Fruit fly (Drosophila melanogaster) whole organism, prepupa: ENCODE data around the gene rux.
A peak's percentile ranks its signal among the peaks of the same experiment; 100 is the strongest.

Experiments
- Blimp-1 ChIP-seq: fragments of 200-800 bp; sonication (Bioruptor generic); optimal IDR thresholded peaks from 3 replicates; lab custom pipeline; 2017; ENCODE audit warnings: missing biosample characterization, missing genetic modification characterization, mild to moderate bottlenecking, moderate library complexity, missing genetic modification reagents
- CG10669 ChIP-seq: fragments of 200-800 bp; sonication (Bioruptor generic); optimal IDR thresholded peaks from 3 replicates; lab custom pipeline; 2018; ENCODE audit warnings: missing biosample characterization, mild to moderate bottlenecking, missing genetic modification characterization, moderate library complexity
- CG11902 ChIP-seq: fragments of 200-800 bp; sonication (Bioruptor generic); optimal IDR thresholded peaks from 3 replicates; lab custom pipeline; 2016; ENCODE audit warnings: missing biosample characterization, missing genetic modification characterization
- CG15336 ChIP-seq: fragments of 200-800 bp; sonication (Bioruptor generic); IDR thresholded peaks from 2 replicates; pipeline ENCODE4 v1.3.6; 2022; ENCODE audit warnings: missing biosample characterization, missing genetic modification characterization
- CG1621 ChIP-seq: fragments of 200-800 bp; sonication (Bioruptor generic); optimal IDR thresholded peaks from 3 replicates; lab custom pipeline; 2018; ENCODE audit warnings: missing biosample characterization, mild to moderate bottlenecking, missing genetic modification characterization
- CG16779 ChIP-seq: fragments of 200-800 bp; sonication (Bioruptor generic); optimal IDR thresholded peaks from 3 replicates; lab custom pipeline; 2017; ENCODE audit warnings: missing biosample characterization, mild to moderate bottlenecking, missing genetic modification characterization
- CG31627 ChIP-seq: fragments of 200-800 bp; sonication (Bioruptor generic); optimal IDR thresholded peaks from 3 replicates; lab custom pipeline; 2016; ENCODE audit warnings: missing biosample characterization, missing genetic modification characterization
- CG32006 ChIP-seq: fragments of 200-800 bp; sonication (Bioruptor generic); optimal IDR thresholded peaks from 3 replicates; lab custom pipeline; 2017; ENCODE audit warnings: missing biosample characterization, mild to moderate bottlenecking, missing genetic modification characterization
- CG34406 ChIP-seq: fragments of 200-800 bp; sonication (Bioruptor generic); optimal IDR thresholded peaks from 3 replicates; lab custom pipeline; 2016; ENCODE audit warnings: missing biosample characterization, missing genetic modification characterization
- CG3919 ChIP-seq: fragments of 200-800 bp; sonication (Bioruptor generic); optimal IDR thresholded peaks from 3 replicates; lab custom pipeline; 2016; ENCODE audit warnings: missing biosample characterization, missing genetic modification characterization
- CG6163 ChIP-seq: fragments of 200-800 bp; sonication (Bioruptor generic); IDR thresholded peaks from 3 replicates; pipeline ENCODE4 v1.3.6; 2022; ENCODE audit warnings: missing biosample characterization, missing genetic modification characterization
- CG6276 ChIP-seq: fragments of 200-800 bp; sonication (Bioruptor generic); optimal IDR thresholded peaks from 2 replicates; lab custom pipeline; 2017; ENCODE audit warnings: missing biosample characterization, mild to moderate bottlenecking, missing genetic modification characterization
- CG6808 ChIP-seq: fragments of 200-800 bp; sonication (Bioruptor generic); optimal IDR thresholded peaks from 3 replicates; lab custom pipeline; 2017; ENCODE audit warnings: missing biosample characterization, missing genetic modification characterization, mild to moderate bottlenecking, moderate library complexity, missing genetic modification reagents
- CG6854 ChIP-seq: fragments of 200-800 bp; sonication (Bioruptor generic); optimal IDR thresholded peaks from 2 replicates; lab custom pipeline; 2017; ENCODE audit warnings: missing biosample characterization, mild to moderate bottlenecking, missing genetic modification characterization
- CG7368 ChIP-seq: fragments of 200-800 bp; sonication (Bioruptor generic); optimal IDR thresholded peaks from 3 replicates; lab custom pipeline; 2016; ENCODE audit warnings: missing biosample characterization, missing genetic modification characterization
- CG8119 ChIP-seq: fragments of 200-800 bp; sonication (Bioruptor generic); IDR thresholded peaks from 3 replicates; pipeline ENCODE4 v1.3.6; 2022; ENCODE audit warnings: missing biosample characterization, missing genetic modification characterization
- CG8632 ChIP-seq: fragments of 200-800 bp; sonication (Bioruptor generic); optimal IDR thresholded peaks from 3 replicates; lab custom pipeline; 2016; ENCODE audit warnings: missing biosample characterization, missing genetic modification characterization
- Eip75B ChIP-seq: fragments of 200-800 bp; sonication (Bioruptor generic); optimal IDR thresholded peaks from 3 replicates; lab custom pipeline; 2016; ENCODE audit warnings: missing biosample characterization, missing genetic modification characterization
- Eip78C ChIP-seq: fragments of 200-800 bp; sonication (Bioruptor generic); peaks from one replicate; lab custom pipeline; 2016; ENCODE audit warnings: missing biosample characterization, missing genetic modification characterization
- Eip93F ChIP-seq: fragments of 200-800 bp; sonication (Bioruptor generic); optimal IDR thresholded peaks from 2 replicates; lab custom pipeline; 2016; ENCODE audit warnings: missing biosample characterization, mild to moderate bottlenecking, missing genetic modification characterization
- Ets21C ChIP-seq: fragments of 200-800 bp; sonication (Bioruptor generic); optimal IDR thresholded peaks from 3 replicates; lab custom pipeline; 2016; ENCODE audit warnings: missing biosample characterization, missing genetic modification characterization
- Ets96B ChIP-seq: fragments of 200-800 bp; optimal IDR thresholded peaks from 2 replicates; lab custom pipeline; 2019; ENCODE audit warnings: missing biosample characterization, mild to moderate bottlenecking, missing genetic modification characterization, moderate library complexity
- Gug ChIP-seq: fragments of 200-800 bp; sonication (Bioruptor generic); IDR thresholded peaks from 2 replicates; pipeline ENCODE4 v1.3.6; 2022; ENCODE audit warnings: missing biosample characterization, missing genetic modification characterization
- Met ChIP-seq: fragments of 200-800 bp; sonication (Bioruptor generic); optimal IDR thresholded peaks from 3 replicates; lab custom pipeline; 2016; ENCODE audit warnings: missing biosample characterization, missing genetic modification characterization
- OdsH ChIP-seq: fragments of 200-800 bp; sonication (Bioruptor generic); optimal IDR thresholded peaks from 3 replicates; lab custom pipeline; 2016; ENCODE audit warnings: missing biosample characterization, missing genetic modification characterization
- Smox ChIP-seq: fragments of 200-800 bp; sonication (Bioruptor generic); optimal IDR thresholded peaks from 3 replicates; lab custom pipeline; 2016; ENCODE audit warnings: missing biosample characterization, missing genetic modification characterization
- Sox14 ChIP-seq: fragments of 200-800 bp; sonication (Bioruptor generic); optimal IDR thresholded peaks from 3 replicates; lab custom pipeline; 2016; ENCODE audit warnings: missing biosample characterization, missing genetic modification characterization
- Sox15 ChIP-seq: fragments of 200-800 bp; sonication (Bioruptor generic); optimal IDR thresholded peaks from 3 replicates; lab custom pipeline; 2016; ENCODE audit warnings: missing biosample characterization, missing genetic modification characterization
- achi ChIP-seq: fragments of 200-800 bp; sonication (Bioruptor generic); optimal IDR thresholded peaks from 3 replicates; lab custom pipeline; 2016; ENCODE audit warnings: missing biosample characterization, missing genetic modification characterization
- acj6 ChIP-seq: fragments of 200-800 bp; sonication (Bioruptor generic); optimal IDR thresholded peaks from 3 replicates; lab custom pipeline; 2016; ENCODE audit warnings: missing biosample characterization, missing genetic modification characterization
- cyc ChIP-seq: fragments of 200-800 bp; sonication (Bioruptor generic); optimal IDR thresholded peaks from 3 replicates; lab custom pipeline; 2016; ENCODE audit warnings: missing biosample characterization, missing genetic modification characterization
- dac ChIP-seq: fragments of 200-800 bp; sonication (Bioruptor generic); optimal IDR thresholded peaks from 2 replicates; lab custom pipeline; 2017; ENCODE audit warnings: missing biosample characterization, mild to moderate bottlenecking, missing genetic modification characterization
- dsx ChIP-seq: fragments of 200-800 bp; optimal IDR thresholded peaks from 3 replicates; lab custom pipeline; 2019; ENCODE audit warnings: missing biosample characterization, mild to moderate bottlenecking, missing genetic modification characterization, moderate library complexity; ENCODE audit not compliant: poor library complexity, severe bottlenecking
- eg ChIP-seq: fragments of 200-800 bp; sonication (Bioruptor generic); IDR thresholded peaks from 3 replicates; pipeline ENCODE4 v1.3.6; 2022; ENCODE audit warnings: missing biosample characterization, missing genetic modification characterization
- fd59A ChIP-seq: fragments of 200-800 bp; sonication (Bioruptor generic); optimal IDR thresholded peaks from 2 replicates; lab custom pipeline; 2017; ENCODE audit warnings: missing biosample characterization, mild to moderate bottlenecking, missing genetic modification characterization, missing genetic modification reagents
- fd85E ChIP-seq: fragments of 200-800 bp; sonication (Bioruptor generic); optimal IDR thresholded peaks from 3 replicates; lab custom pipeline; 2016; ENCODE audit warnings: missing biosample characterization, missing genetic modification characterization
- fkh ChIP-seq: fragments of 200-800 bp; sonication (Bioruptor generic); optimal IDR thresholded peaks from 3 replicates; lab custom pipeline; 2017; ENCODE audit warnings: missing biosample characterization, mild to moderate bottlenecking, missing genetic modification characterization, moderate library complexity
- lz ChIP-seq: fragments of 200-800 bp; sonication (Bioruptor generic); optimal IDR thresholded peaks from 3 replicates; lab custom pipeline; 2016; ENCODE audit warnings: missing biosample characterization, missing genetic modification characterization
- net ChIP-seq: fragments of 200-800 bp; sonication (Bioruptor generic); optimal IDR thresholded peaks from 3 replicates; lab custom pipeline; 2016; ENCODE audit warnings: missing biosample characterization, missing genetic modification characterization
- pdm3 ChIP-seq: fragments of 200-800 bp; sonication (Bioruptor generic); optimal IDR thresholded peaks from 3 replicates; lab custom pipeline; 2016; ENCODE audit warnings: missing biosample characterization, missing genetic modification characterization
- salr ChIP-seq, 2 experiments: fragments of 200-800 bp; sonication (Bioruptor generic); optimal IDR thresholded peaks; 3 replicates each; lab custom pipeline; 2016 to 2018; ENCODE audit warnings: missing biosample characterization in 2 of 2, missing genetic modification characterization in 2 of 2, mild to moderate bottlenecking in 1 of 2
- spab ChIP-seq: fragments of 200-800 bp; sonication (Bioruptor generic); optimal IDR thresholded peaks from 2 replicates; lab custom pipeline; 2017; ENCODE audit warnings: missing biosample characterization, mild to moderate bottlenecking, missing genetic modification characterization, missing genetic modification reagents
- ss ChIP-seq, 2 experiments: fragments of 200-800 bp; sonication (Bioruptor generic); optimal IDR thresholded peaks; 2 replicates in 1 of 2; 3 replicates in 1 of 2; lab custom pipeline; 2017 to 2018; ENCODE audit warnings: mild to moderate bottlenecking in 2 of 2, missing biosample characterization in 2 of 2, missing genetic modification characterization in 2 of 2, moderate library complexity in 1 of 2
- svp ChIP-seq: fragments of 200-800 bp; sonication (Bioruptor generic); peaks from one replicate; lab custom pipeline; 2016; ENCODE audit warnings: missing biosample characterization, missing genetic modification characterization
- topi ChIP-seq: fragments of 200-800 bp; sonication (Bioruptor generic); optimal IDR thresholded peaks from 3 replicates; lab custom pipeline; 2016; ENCODE audit warnings: missing biosample characterization, missing genetic modification characterization

The rux gene

dm6 chrX:5992141-5992540 is 45.5 kb downstream of the rux start:
- TF ChIP-seq fkh (peak; percentile 53), Gug (GFP tag; lab: Robert Waterston, UW) (no peak), Eip78C (peak; percentile 37), Smox (GFP tag; lab: Kevin White, UChicago) (no peak), Ets96B (no peak)
- TF ChIP-seq, all 60 proteins: peak for 2

- TF ChIP-seq svp (no peak), CG8119 (peak; percentile 25; the same call in 1 of the 3 replicates), CG15336 (GFP tag; lab: Robert Waterston, UW) (peak; percentile 54; the same call in 1 of the 2 replicates), pdm3 (GFP tag; lab: Kevin White, UChicago) (no peak), cyc (GFP tag; lab: Kevin White, UChicago) (no peak), CG7368 (no peak), CG6163 (GFP tag; lab: Robert Waterston, UW) (peak; percentile 43; the same call in 1 of the 3 replicates), Eip78C (peak; percentile 39), CG32006 (GFP tag; lab: Kevin White, UChicago) (no peak), fd59A (GFP tag; lab: Kevin White, UChicago) (no peak), eg (GFP tag; lab: Robert Waterston, UW) (0 out of 3 replicates have a peak, but pooled peaks have one; percentile 30)
These were observed 48.2 kb downstream of the rux start for dm6 chrX:5989368-5989767.

- no peak for TF ChIP-seq topi (GFP tag; lab: Kevin White, UChicago)
- no peak for TF ChIP-seq achi (GFP tag; lab: Kevin White, UChicago)
- no peak for TF ChIP-seq CG8632 (GFP tag; lab: Kevin White, UChicago)
- TF ChIP-seq fd59A (GFP tag; lab: Kevin White, UChicago), result no peak
- TF ChIP-seq Ets21C (GFP tag; lab: Kevin White, UChicago), result no peak
- peak in 1 of 2 experiments; percentile 42 for TF ChIP-seq salr (GFP tag; optimal IDR thresholded peaks at IDR 0.05; lab: Kevin White, UChicago)
- TF ChIP-seq svp, result peak; percentile 88
- no peak for TF ChIP-seq Sox15 (GFP tag; lab: Kevin White, UChicago)
- TF ChIP-seq dsx (GFP tag; lab: Kevin White, UChicago), result peak; percentile 18
- no peak for TF ChIP-seq CG34406 (GFP tag; lab: Kevin White, UChicago)
- TF ChIP-seq CG1621, result peak; percentile 37
- peak; percentile 48 for TF ChIP-seq CG6276
- TF ChIP-seq CG6854 (GFP tag; lab: Kevin White, UChicago), result peak; percentile 51
- TF ChIP-seq CG3919 (GFP tag; lab: Kevin White, UChicago), result peak; percentile 28
- no peak for TF ChIP-seq lz (GFP tag; lab: Kevin White, UChicago)
- TF ChIP-seq CG16779 (tag; lab: Kevin White, UChicago), result peak; percentile 13
- peak; percentile 22; the same call in 1 of the 2 replicates for TF ChIP-seq Gug (GFP tag; lab: Robert Waterston, UW)
- TF ChIP-seq net (GFP tag; lab: Kevin White, UChicago), result peak; percentile 56
- TF ChIP-seq CG32006 (GFP tag; lab: Kevin White, UChicago), result peak; percentile 2
- TF ChIP-seq CG10669 (GFP tag; lab: Kevin White, UChicago), result peak; percentile 50
- TF ChIP-seq eg (GFP tag; lab: Robert Waterston, UW), result peak; percentile 63; the same call in 1 of the 3 replicates
- TF ChIP-seq ss (GFP tag; optimal IDR thresholded peaks at IDR 0.05; lab: Kevin White, UChicago), result peak; percentile 73 to 80
- TF ChIP-seq fkh, result no peak
- TF ChIP-seq dac (GFP tag; lab: Kevin White, UChicago), result no peak
- peak; percentile 46; the same call in 2 of the 3 replicates for TF ChIP-seq CG6163 (GFP tag; lab: Robert Waterston, UW)
- peak; percentile 7 for TF ChIP-seq Eip75B (GFP tag; lab: Kevin White, UChicago)
- no peak for TF ChIP-seq acj6 (GFP tag; lab: Kevin White, UChicago)
- no peak for TF ChIP-seq CG31627 (GFP tag; lab: Kevin White, UChicago)
- TF ChIP-seq CG11902 (GFP tag; lab: Kevin White, UChicago), result no peak
- no peak for TF ChIP-seq Blimp-1 (GFP tag; lab: Kevin White, UChicago)
- no peak for TF ChIP-seq Met (GFP tag; lab: Kevin White, UChicago)
- TF ChIP-seq OdsH (GFP tag; lab: Kevin White, UChicago), result no peak
- TF ChIP-seq Eip93F (GFP tag; lab: Kevin White, UChicago), result no peak
- peak; percentile 55 for TF ChIP-seq spab (GFP tag; lab: Kevin White, UChicago)
- peak; percentile 68 for TF ChIP-seq CG6808 (GFP tag; lab: Kevin White, UChicago)
- TF ChIP-seq Smox (GFP tag; lab: Kevin White, UChicago), result no peak
- no peak for TF ChIP-seq fd85E (GFP tag; lab: Kevin White, UChicago)
- peak; percentile 70 for TF ChIP-seq Sox14 (GFP tag; lab: Kevin White, UChicago)
These were observed 49.3 kb downstream of the rux start, which contains the start of gene CG5966 for dm6 chrX:5988088-5988987. Gene CG5966, plus strand, starts transcription at chrX:5988791.
